Fruit fly (Drosophila melanogaster): ENCODE measurements around the gene CadN.

Gene CadN

DNA sequence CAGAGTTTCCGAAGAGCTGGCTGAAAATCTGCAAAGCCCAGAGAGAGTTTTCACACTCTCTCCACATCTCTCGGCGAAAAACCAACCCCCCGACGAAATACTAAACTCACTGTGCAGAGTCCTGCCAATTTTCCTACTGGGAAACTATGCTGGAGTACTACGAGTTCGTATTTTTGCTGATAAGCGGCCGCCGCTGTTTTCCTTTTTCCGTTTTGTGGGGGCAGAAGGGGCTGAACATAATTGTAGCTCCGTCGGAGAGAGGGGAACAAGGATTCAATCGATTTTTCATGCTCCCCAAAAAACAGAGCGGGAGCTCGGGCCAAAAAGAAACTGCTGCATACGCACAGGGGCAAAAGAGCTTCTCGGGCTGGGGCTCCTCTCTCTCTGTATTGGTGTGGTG, 26.9 kb downstream of the CadN start (continued):
- TF ChIP-seq CG2199 (GFP tag; IDR thresholded peaks at IDR 0.05) (peak; percentile 63; the same call in 1 of the 3 replicates), Doc2 (GFP tag; IDR thresholded peaks at IDR 0.05) (no peak), CG6272 (GFP tag; IDR thresholded peaks at IDR 0.05) (no peak), emc (GFP tag; optimal IDR thresholded peaks at IDR 0.05) (no peak), CG11093 (GFP tag; IDR thresholded peaks at IDR 0.05) (no peak), danr (GFP tag; IDR thresholded peaks at IDR 0.05) (no peak), Usf (GFP tag; optimal IDR thresholded peaks at IDR 0.05) (no peak), Deaf1 (tag; optimal IDR thresholded peaks at IDR 0.05) (peak; percentile 59), CHES-1-like (GFP tag; optimal IDR thresholded peaks at IDR 0.05) (no peak)

DNA sequence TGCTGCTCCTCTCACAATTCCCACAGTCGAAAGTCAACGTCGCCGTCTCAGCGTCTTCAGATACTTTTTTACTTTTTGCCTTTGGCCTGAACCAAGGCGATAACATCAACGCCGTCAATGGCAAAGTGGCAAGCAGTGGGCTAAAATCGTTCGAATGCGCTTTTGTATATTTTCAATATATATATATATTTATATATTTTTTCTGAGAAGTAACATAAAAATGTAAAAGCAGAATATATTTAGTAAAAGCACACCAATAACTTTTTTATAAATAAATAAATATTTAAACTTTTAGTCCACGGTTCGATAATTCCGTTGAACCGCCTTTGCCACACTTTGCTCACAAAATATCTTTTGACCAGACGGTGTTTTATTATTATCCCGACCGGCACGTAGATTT, 28.0 kb downstream of the CadN start:
- peak; percentile 54; the same call in 1 of the 2 replicates for TF ChIP-seq Xrp1 (GFP tag; IDR thresholded peaks at IDR 0.05)
- no peak for TF ChIP-seq wor (GFP tag; IDR thresholded peaks at IDR 0.05)
- TF ChIP-seq Sox102F (GFP tag; optimal IDR thresholded peaks at IDR 0.05): peak; percentile 8
- TF ChIP-seq CG2712 (tag; optimal IDR thresholded peaks at IDR 0.05): peak; percentile 13
- TF ChIP-seq emc (GFP tag; optimal IDR thresholded peaks at IDR 0.05): no peak
- TF ChIP-seq CHES-1-like (GFP tag; optimal IDR thresholded peaks at IDR 0.05): no peak
- peak; percentile 35; the same call in 1 of the 3 replicates for TF ChIP-seq row (GFP tag; IDR thresholded peaks at IDR 0.05)
- peak; percentile 7 for TF ChIP-seq Oli (tag; optimal IDR thresholded peaks at IDR 0.05)
- no peak for TF ChIP-seq CG4707 (GFP tag; optimal IDR thresholded peaks at IDR 0.05)
- no peak for TF ChIP-seq prd (optimal IDR thresholded peaks at IDR 0.05)
- TF ChIP-seq prd (GFP tag; IDR thresholded peaks at IDR 0.05): peak; percentile 32; the same call in 1 of the 3 replicates
- TF ChIP-seq pan (optimal IDR thresholded peaks at IDR 0.05): no peak
- peak in 1 of 2 experiments; percentile 21 for TF ChIP-seq pan (GFP tag; optimal IDR thresholded peaks at IDR 0.05 in 1 of 2, IDR thresholded peaks at IDR 0.05 in 1 of 2)
- TF ChIP-seq Med (GFP tag): peak; percentile 5
- TF ChIP-seq CG31441 (GFP tag; IDR thresholded peaks at IDR 0.05): 0 out of 2 replicates have a peak, but pooled peaks have one; percentile 23
- TF ChIP-seq CG4730 (GFP tag; IDR thresholded peaks at IDR 0.05): no peak
- no peak for TF ChIP-seq seq (GFP tag; IDR thresholded peaks at IDR 0.05)
- TF ChIP-seq CG10366 (GFP tag; IDR thresholded peaks at IDR 0.05): 0 out of 2 replicates have a peak, but pooled peaks have one; percentile 20
- TF ChIP-seq gem (tag; optimal IDR thresholded peaks at IDR 0.05): peak; percentile 38
- peak; percentile 5 for TF ChIP-seq CG11504 (tag; optimal IDR thresholded peaks at IDR 0.05)
- peak; percentile 15 for TF ChIP-seq CG7839 (tag; optimal IDR thresholded peaks at IDR 0.05)
- peak; percentile 18 for TF ChIP-seq Blimp-1 (GFP tag; optimal IDR thresholded peaks at IDR 0.05)
- peak; percentile 6 to 11 for TF ChIP-seq bsh (GFP tag; optimal IDR thresholded peaks at IDR 0.05)
- peak; percentile 21; the same call in 1 of the 2 replicates for TF ChIP-seq CG6689 (GFP tag; IDR thresholded peaks at IDR 0.05)
- TF ChIP-seq lbe (GFP tag; optimal IDR thresholded peaks at IDR 0.05): peak; percentile 8
- TF ChIP-seq Hr51 (GFP tag; optimal IDR thresholded peaks at IDR 0.05): peak in 1 of 2 experiments; percentile 11

DNA sequence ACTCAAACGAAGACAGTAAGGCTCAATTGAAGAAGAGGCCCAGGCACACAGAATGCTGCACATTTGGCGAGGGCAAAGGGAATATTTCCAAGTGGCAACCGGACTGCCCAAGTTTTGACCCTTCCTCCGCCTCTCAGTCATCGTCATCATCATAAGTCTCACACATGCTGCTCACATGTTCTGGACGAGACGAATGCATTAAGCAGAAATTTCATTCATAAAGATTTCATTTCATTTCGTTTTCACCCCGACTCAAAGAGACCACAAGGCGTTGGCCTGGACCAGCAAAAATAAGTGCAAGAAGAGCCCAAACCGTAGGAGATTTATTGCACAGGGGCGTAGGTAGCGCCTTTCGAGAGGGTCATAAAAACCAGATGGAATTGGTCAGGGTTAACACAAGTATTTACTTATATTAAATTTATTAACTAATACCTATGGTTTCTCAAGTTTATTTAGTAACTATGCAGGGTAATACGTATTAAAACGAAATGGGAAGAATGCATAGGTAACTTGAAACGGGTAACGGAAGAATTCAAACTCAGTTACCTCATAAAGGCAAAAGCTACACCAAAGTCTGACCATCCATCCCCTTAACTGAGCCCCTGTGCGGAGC, 29.3 kb downstream of the CadN start:
- TF ChIP-seq Meics (GFP tag; optimal IDR thresholded peaks at IDR 0.05) (no peak), HLH54F (GFP tag; optimal IDR thresholded peaks at IDR 0.05) (no peak), CG6765 (GFP tag; optimal IDR thresholded peaks at IDR 0.05) (no peak), CG8388 (GFP tag; optimal IDR thresholded peaks at IDR 0.05) (no peak), dimm (GFP tag; IDR thresholded peaks at IDR 0.05) (no peak), CG8281 (tag; optimal IDR thresholded peaks at IDR 0.05) (no peak), CG32532 (GFP tag; IDR thresholded peaks at IDR 0.05) (no peak), pzg (GFP tag; optimal IDR thresholded peaks at IDR 0.05) (no peak), bigmax (GFP tag; optimal IDR thresholded peaks at IDR 0.05) (no peak), zen (tag; optimal IDR thresholded peaks at IDR 0.05) (peak; percentile 8), twi (tag; optimal IDR thresholded peaks at IDR 0.05) (peak; percentile 100), cad (GFP tag; optimal IDR thresholded peaks at IDR 0.05) (peak; percentile 92), CG4328 (GFP tag; optimal IDR thresholded peaks at IDR 0.05) (no peak), HLHmδ (GFP tag; optimal IDR thresholded peaks at IDR 0.05) (no peak), lbe (GFP tag; optimal IDR thresholded peaks at IDR 0.05) (peak; percentile 15), CG12299 (tag; optimal IDR thresholded peaks at IDR 0.05) (no peak), CG9437 (GFP tag; optimal IDR thresholded peaks at IDR 0.05) (no peak)
